Worm (Caenorhabditis elegans) whole organism, L4 larva: ENCODE data around the gene acr-10.
A peak's percentile ranks its signal among the peaks of the same experiment; 100 is the strongest.

Experiments
- R02D3.7 ChIP-seq: fragments of 150-350 bp; sonication (generic microtip); optimal IDR thresholded peaks from 3 replicates; lab custom pipeline; 2014; ENCODE audit warnings: missing biosample characterization, missing genetic modification characterization
- hlh-30 ChIP-seq: sonication (generic microtip); optimal IDR thresholded peaks from 2 replicates; lab custom pipeline; 2017; ENCODE audit warnings: antibody characterized with exemption, mild to moderate bottlenecking, missing genetic modification characterization, missing compliant biosample characterization; ENCODE audit not compliant: insufficient read depth
- nhr-77 ChIP-seq: fragments of 150-350 bp; optimal IDR thresholded peaks from 2 replicates; lab custom pipeline; 2014; ENCODE audit warnings: missing biosample characterization, missing genetic modification characterization
- zip-2 ChIP-seq: fragments of 150-350 bp; optimal IDR thresholded peaks from 2 replicates; lab custom pipeline; 2014; ENCODE audit warnings: missing biosample characterization, missing genetic modification characterization

DNA sequence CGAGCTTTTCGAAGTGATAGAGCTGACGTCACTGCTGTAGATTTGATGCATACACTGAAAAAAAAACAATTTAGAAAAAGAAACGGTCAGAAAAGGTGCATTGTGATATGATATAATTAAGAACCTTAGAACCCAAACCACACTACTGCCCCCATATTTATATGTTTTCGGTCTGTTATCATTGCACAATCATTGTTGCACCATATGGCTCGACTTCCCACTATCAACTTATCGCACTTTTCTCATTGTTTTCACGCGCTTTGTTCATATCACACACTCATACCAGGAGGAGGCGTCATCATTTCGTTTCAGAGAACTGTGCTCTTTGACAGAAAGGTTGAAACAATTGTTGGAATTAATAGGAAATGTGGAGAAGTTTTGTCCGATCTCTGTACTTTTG is 13.1 kb upstream of the acr-10 start:
- TF ChIP-seq zip-2 (tag; lab: Kevin White, UChicago) (no peak), R02D3.7 (tag; lab: Kevin White, UChicago) (no peak), nhr-77 (peak; percentile 60), hlh-30 (tag; lab: Kevin White, UChicago) (peak; percentile 84)
